Fruit fly (Drosophila melanogaster) whole organism, adult: ENCODE data around the gene dyl.

ENCODE experiments used
- kay ChIP-seq: fragments of 200-800 bp; sonication (Bioruptor generic); peaks from one replicate; lab custom pipeline; 2016; ENCODE audit warnings: missing biosample characterization, missing genetic modification characterization, borderline replicate concordance
- toe ChIP-seq: fragments of 200-800 bp; sonication (Bioruptor generic); optimal IDR thresholded peaks from 2 replicates; lab custom pipeline; 2016; ENCODE audit warnings: missing biosample characterization, missing genetic modification characterization

- TF ChIP-seq toe (GFP tag; lab: Kevin White, UChicago) (peak; percentile 41), kay (no peak)
Measured at dm6 chr3L:4254301-4254834, 53.1 kb downstream of the dyl start, which contains the start of the genes ago and CG1265.
